Fruit fly (Drosophila melanogaster): ENCODE data around the gene RpS27.

The RpS27 gene

dm6 chr3R:25265589-25266201 lies 18.4 kb upstream of the RpS27 start, which contains the start of the genes GlnRS and RIOK2 (continued):
- no peak for TF ChIP-seq lbe (GFP tag; optimal IDR thresholded peaks at IDR 0.05)
- TF ChIP-seq fru (optimal IDR thresholded peaks at IDR 0.05), result no peak
- no peak for TF ChIP-seq Hr51 (GFP tag; optimal IDR thresholded peaks at IDR 0.05)
- TF ChIP-seq gcm (GFP tag; optimal IDR thresholded peaks at IDR 0.05), result no peak
- TF ChIP-seq CG7556 (GFP tag; optimal IDR thresholded peaks at IDR 0.05), result no peak
- TF ChIP-seq sr (GFP tag; IDR thresholded peaks at IDR 0.05), result no peak
- TF ChIP-seq slbo (GFP tag; IDR thresholded peaks at IDR 0.05), result peak; percentile 43; the same call in 1 of the 2 replicates
- no peak for TF ChIP-seq ab (GFP tag; optimal IDR thresholded peaks at IDR 0.05)
- no peak for TF ChIP-seq hkb (optimal IDR thresholded peaks at IDR 0.05)
- no peak for TF ChIP-seq hkb (GFP tag; IDR thresholded peaks at IDR 0.05)
- peak; percentile 74 for TF ChIP-seq row (GFP tag; IDR thresholded peaks at IDR 0.05)
- TF ChIP-seq CG11398 (GFP tag; optimal IDR thresholded peaks at IDR 0.05), result no peak
- TF ChIP-seq Nf-YA (GFP tag; IDR thresholded peaks at IDR 0.05), result no peak
- TF ChIP-seq CG4854 (GFP tag; optimal IDR thresholded peaks at IDR 0.05), result no peak
- peak; percentile 12 for TF ChIP-seq Tbp (GFP tag; optimal IDR thresholded peaks at IDR 0.05)
- no peak for TF ChIP-seq CG15269 (tag; optimal IDR thresholded peaks at IDR 0.05)
- TF ChIP-seq CG1529 (GFP tag; optimal IDR thresholded peaks at IDR 0.05), result no peak
- TF ChIP-seq CG18011 (GFP tag; optimal IDR thresholded peaks at IDR 0.05), result no peak
- TF ChIP-seq gem (tag; optimal IDR thresholded peaks at IDR 0.05), result no peak
- TF ChIP-seq so (GFP tag; IDR thresholded peaks at IDR 0.05), result no peak
- no peak for TF ChIP-seq CG6689 (GFP tag; IDR thresholded peaks at IDR 0.05)
- no peak for TF ChIP-seq CG1647 (GFP tag; optimal IDR thresholded peaks at IDR 0.05)
- peak; percentile 95 for TF ChIP-seq stwl (tag; optimal IDR thresholded peaks at IDR 0.05)
- TF ChIP-seq Lhr (GFP tag; optimal IDR thresholded peaks at IDR 0.05), result peak; percentile 64
- no peak for TF ChIP-seq CG4424 (GFP tag; optimal IDR thresholded peaks at IDR 0.05)
- no peak for TF ChIP-seq CG14965 (GFP tag; optimal IDR thresholded peaks at IDR 0.05; ENCODE audit: borderline replicate concordance)
- no peak for TF ChIP-seq Rx (GFP tag; IDR thresholded peaks at IDR 0.05)
- TF ChIP-seq zen (tag; optimal IDR thresholded peaks at IDR 0.05), result peak; percentile 41
- no peak for TF ChIP-seq CG5180 (GFP tag; optimal IDR thresholded peaks at IDR 0.05)
- no peak for TF ChIP-seq run (tag; optimal IDR thresholded peaks at IDR 0.05)
- no peak for TF ChIP-seq zf30C (GFP tag; optimal IDR thresholded peaks at IDR 0.05)
- TF ChIP-seq tgo (GFP tag; IDR thresholded peaks at IDR 0.05), result no peak
- TF ChIP-seq Nf-YB (GFP tag; optimal IDR thresholded peaks at IDR 0.05), result no peak
- no peak for TF ChIP-seq CG13296 (GFP tag; optimal IDR thresholded peaks at IDR 0.05)
- no peak for TF ChIP-seq CG14441 (GFP tag; IDR thresholded peaks at IDR 0.05)
- TF ChIP-seq HmgD (GFP tag; optimal IDR thresholded peaks at IDR 0.05), result peak; percentile 50
- TF ChIP-seq dmrt99B (tag; optimal IDR thresholded peaks at IDR 0.05), result no peak
- TF ChIP-seq dimm (GFP tag; IDR thresholded peaks at IDR 0.05), result no peak
- no peak for TF ChIP-seq seq (GFP tag; IDR thresholded peaks at IDR 0.05)
- no peak for TF ChIP-seq Six4 (GFP tag; optimal IDR thresholded peaks at IDR 0.05)
- no peak for TF ChIP-seq Jarid2 (GFP tag; optimal IDR thresholded peaks at IDR 0.05)
- no peak for TF ChIP-seq grau (tag; optimal IDR thresholded peaks at IDR 0.05)
- no peak for TF ChIP-seq emc (GFP tag; optimal IDR thresholded peaks at IDR 0.05)
- no peak for TF ChIP-seq pros (GFP tag; optimal IDR thresholded peaks at IDR 0.05)
- no peak for TF ChIP-seq CG17361 (GFP tag; IDR thresholded peaks at IDR 0.05)
- TF ChIP-seq pnt (GFP tag; optimal IDR thresholded peaks at IDR 0.05), result no peak
- TF ChIP-seq lov (optimal IDR thresholded peaks at IDR 0.05), result no peak
- no peak for TF ChIP-seq lov (GFP tag; IDR thresholded peaks at IDR 0.05)
- no peak for TF ChIP-seq Drgx (GFP tag; IDR thresholded peaks at IDR 0.05)
- TF ChIP-seq Dek (tag; optimal IDR thresholded peaks at IDR 0.05), result no peak
- no peak for TF ChIP-seq jing (GFP tag; optimal IDR thresholded peaks at IDR 0.05)
- peak; percentile 85 for TF ChIP-seq CG14860 (GFP tag; IDR thresholded peaks at IDR 0.05; ENCODE audit: partially characterized antibody)

All from whole organism, embryonic.